Worm (Caenorhabditis elegans) whole organism, L3 larva: ENCODE measurements around the gene C24A3.4.
A peak's percentile ranks its signal among the peaks of the same experiment; 100 is the strongest.

Source experiments
- R02D3.7 ChIP-seq: fragments of 150-350 bp; optimal IDR thresholded peaks from 2 replicates; lab custom pipeline; 2014; ENCODE audit warnings: missing biosample characterization, missing genetic modification characterization
- ZK546.5 ChIP-seq: sonication (generic microtip); optimal IDR thresholded peaks from 2 replicates; lab custom pipeline; 2017; ENCODE audit warnings: missing biosample characterization, missing genetic modification characterization
- aly-2 ChIP-seq: fragments of 150-350 bp; optimal IDR thresholded peaks from 2 replicates; lab custom pipeline; 2014; ENCODE audit warnings: missing biosample characterization, missing genetic modification characterization
- ceh-28 ChIP-seq: fragments of 150-350 bp; optimal IDR thresholded peaks from 2 replicates; lab custom pipeline; 2014; ENCODE audit warnings: missing biosample characterization, missing genetic modification reagents, missing genetic modification characterization
- daf-12 ChIP-seq: fragments of 150-350 bp; optimal IDR thresholded peaks from 2 replicates; lab custom pipeline; 2014; ENCODE audit warnings: missing biosample characterization, missing genetic modification reagents, missing genetic modification characterization
- egl-5 ChIP-seq: fragments of 150-350 bp; optimal IDR thresholded peaks from 2 replicates; lab custom pipeline; 2017; ENCODE audit warnings: missing biosample characterization, missing genetic modification reagents, missing genetic modification characterization, inconsistent platforms
- elt-2 ChIP-seq: sonication (generic microtip); optimal IDR thresholded peaks from 2 replicates; lab custom pipeline; 2016; ENCODE audit warnings: missing genetic modification reagents, mild to moderate bottlenecking, missing genetic modification characterization, missing compliant biosample characterization
- elt-3 ChIP-seq, 3 experiments: fragments of 150-350 bp in 1 of 3; sonication (generic microtip) in 2 of 3; optimal IDR thresholded peaks; 2 replicates in 2 of 3; 4 replicates in 1 of 3; lab custom pipeline; 2014 to 2017; ENCODE audit warnings: missing biosample characterization in 3 of 3, missing genetic modification characterization in 3 of 3
- eor-1 ChIP-seq, 2 experiments: fragments of 150-350 bp; optimal IDR thresholded peaks; 2 replicates each; lab custom pipeline; 2014 to 2018; ENCODE audit warnings: missing biosample characterization in 2 of 2, missing genetic modification characterization in 2 of 2
- lin-15B ChIP-seq: fragments of 150-350 bp; optimal IDR thresholded peaks from 2 replicates; lab custom pipeline; 2014; ENCODE audit warnings: missing biosample characterization, missing genetic modification characterization
- lsy-12 ChIP-seq: sonication (generic microtip); optimal IDR thresholded peaks from 2 replicates; lab custom pipeline; 2016; ENCODE audit warnings: mild to moderate bottlenecking, missing genetic modification characterization, missing compliant biosample characterization
- mdl-1 ChIP-seq: fragments of 150-350 bp; optimal IDR thresholded peaks from 2 replicates; lab custom pipeline; 2014; ENCODE audit warnings: missing biosample characterization, missing genetic modification characterization
- nhr-12 ChIP-seq: fragments of 150-350 bp; optimal IDR thresholded peaks from 2 replicates; lab custom pipeline; 2014; ENCODE audit warnings: missing biosample characterization, missing genetic modification characterization
- nhr-28 ChIP-seq: fragments of 150-350 bp; optimal IDR thresholded peaks from 2 replicates; lab custom pipeline; 2014; ENCODE audit warnings: missing biosample characterization, missing genetic modification characterization
- pqm-1 ChIP-seq: fragments of 150-350 bp; optimal IDR thresholded peaks from 2 replicates; lab custom pipeline; 2017; ENCODE audit warnings: missing biosample characterization, missing genetic modification characterization, inconsistent platforms
- skn-1 ChIP-seq: fragments of 150-350 bp; optimal IDR thresholded peaks from 2 replicates; lab custom pipeline; 2014; ENCODE audit warnings: missing biosample characterization, missing genetic modification characterization

C24A3.4 gene

DNA sequence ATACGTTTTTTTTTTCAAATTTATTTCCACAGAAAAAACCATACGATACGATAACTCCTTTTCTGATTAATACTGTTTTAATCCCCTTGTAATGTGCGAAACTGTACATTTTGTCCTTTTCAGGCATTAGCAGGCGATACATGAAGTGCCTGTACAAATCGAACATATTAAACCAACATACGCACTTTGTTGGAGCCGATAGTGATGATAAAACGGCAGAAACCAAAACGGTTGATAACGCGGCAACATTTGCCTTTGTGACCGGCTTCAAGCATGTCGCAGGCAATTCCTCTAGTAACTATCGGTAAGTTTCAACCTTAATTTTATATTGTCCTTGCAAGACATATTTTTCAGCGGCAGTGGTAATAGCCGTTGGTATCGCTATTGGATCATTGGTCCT is 42.1 kb downstream of the C24A3.4 start, which contains the start of gene nep-22:
TSS of gene nep-22 (plus strand) at position 245 of the 400 bp plus-strand sequence.
- TF ChIP-seq pqm-1 (tag; lab: Kevin White, UChicago): peak; percentile 40
- no peak for TF ChIP-seq R02D3.7
- TF ChIP-seq elt-2 (tag; lab: Kevin White, UChicago): peak; percentile 80

ce11 chrX:9035142-9035541 is 42.9 kb downstream of the C24A3.4 start:
- TF ChIP-seq pqm-1 (tag; lab: Kevin White, UChicago) (peak; percentile 80), skn-1 (tag; lab: Kevin White, UChicago) (peak; percentile 74), elt-2 (tag; lab: Kevin White, UChicago) (peak; percentile 82), R02D3.7 (no peak)
- TF ChIP-seq, all 47 proteins: peak for 3

DNA sequence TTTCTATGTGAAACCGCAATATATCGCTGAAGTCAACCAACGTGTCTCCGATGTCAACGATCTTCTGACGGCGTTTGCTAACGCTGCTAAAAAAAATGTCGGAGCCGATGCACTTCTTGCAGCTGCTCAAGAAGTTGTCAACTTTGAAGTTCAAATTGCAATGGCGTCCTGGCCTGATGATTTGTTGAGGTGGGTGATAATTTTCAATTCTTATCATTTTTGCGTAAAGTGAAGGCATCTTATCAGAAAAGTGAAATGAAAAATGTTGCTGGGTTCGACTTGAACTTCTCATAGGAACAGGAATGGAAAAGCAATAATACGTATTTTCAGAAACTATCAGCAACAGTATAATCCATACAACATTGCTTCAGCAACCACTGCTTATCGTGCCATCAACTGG is 44.0 kb downstream of the C24A3.4 start:
- TF ChIP-seq ZK546.5 (tag; lab: Kevin White, UChicago) (no peak), nhr-12 (no peak), nhr-28 (tag; lab: Kevin White, UChicago) (no peak), ceh-28 (tag; lab: Kevin White, UChicago) (no peak), elt-2 (tag; lab: Kevin White, UChicago) (peak; percentile 73), daf-12 (no peak), eor-1 (tag; optimal IDR thresholded peaks at IDR 0.05; lab: Kevin White, UChicago) (no peak), egl-5 (tag; lab: Kevin White, UChicago) (no peak), lsy-12 (tag; lab: Kevin White, UChicago) (no peak), pqm-1 (tag; lab: Kevin White, UChicago) (peak; percentile 58), R02D3.7 (no peak), elt-3 (tag; optimal IDR thresholded peaks at IDR 0.05; lab: Kevin White, UChicago) (no peak), aly-2 (tag; lab: Kevin White, UChicago) (no peak), lin-15B (tag; lab: Kevin White, UChicago) (no peak), mdl-1 (tag; lab: Kevin White, UChicago) (no peak)
- TF ChIP-seq, all 47 proteins: peak for 2
